Fruit fly (Drosophila melanogaster) whole organism, prepupa: ENCODE measurements around the gene Ankle2.

Source experiments
- CG15336 ChIP-seq: fragments of 200-800 bp; sonication (Bioruptor generic); IDR thresholded peaks from 2 replicates; pipeline ENCODE4 v1.3.6; 2022; ENCODE audit warnings: missing biosample characterization, missing genetic modification characterization
- CG6276 ChIP-seq: fragments of 200-800 bp; sonication (Bioruptor generic); optimal IDR thresholded peaks from 2 replicates; lab custom pipeline; 2017; ENCODE audit warnings: missing biosample characterization, mild to moderate bottlenecking, missing genetic modification characterization
- Eip93F ChIP-seq: fragments of 200-800 bp; sonication (Bioruptor generic); optimal IDR thresholded peaks from 2 replicates; lab custom pipeline; 2016; ENCODE audit warnings: missing biosample characterization, mild to moderate bottlenecking, missing genetic modification characterization
- Hr38 ChIP-seq: sonication (Bioruptor generic); optimal IDR thresholded peaks from 2 replicates; lab custom pipeline; 2016; ENCODE audit warnings: missing biosample characterization, missing genetic modification characterization
- Hr4 ChIP-seq: fragments of 200-800 bp; sonication (Bioruptor generic); optimal IDR thresholded peaks from 3 replicates; lab custom pipeline; 2016; ENCODE audit warnings: missing biosample characterization, missing genetic modification characterization
- Met ChIP-seq: fragments of 200-800 bp; sonication (Bioruptor generic); optimal IDR thresholded peaks from 3 replicates; lab custom pipeline; 2016; ENCODE audit warnings: missing biosample characterization, missing genetic modification characterization
- OdsH ChIP-seq: fragments of 200-800 bp; sonication (Bioruptor generic); optimal IDR thresholded peaks from 3 replicates; lab custom pipeline; 2016; ENCODE audit warnings: missing biosample characterization, missing genetic modification characterization
- acj6 ChIP-seq: fragments of 200-800 bp; sonication (Bioruptor generic); optimal IDR thresholded peaks from 3 replicates; lab custom pipeline; 2016; ENCODE audit warnings: missing biosample characterization, missing genetic modification characterization
- lz ChIP-seq: fragments of 200-800 bp; sonication (Bioruptor generic); optimal IDR thresholded peaks from 3 replicates; lab custom pipeline; 2016; ENCODE audit warnings: missing biosample characterization, missing genetic modification characterization
- net ChIP-seq: fragments of 200-800 bp; sonication (Bioruptor generic); optimal IDR thresholded peaks from 3 replicates; lab custom pipeline; 2016; ENCODE audit warnings: missing biosample characterization, missing genetic modification characterization

- TF ChIP-seq net (GFP tag; lab: Kevin White, UChicago) (peak; percentile 46), lz (GFP tag; lab: Kevin White, UChicago) (peak; percentile 50), acj6 (peak; percentile 74), Hr38 (GFP tag; lab: Kevin White, UChicago) (no peak), OdsH (GFP tag; lab: Kevin White, UChicago) (peak; percentile 73), Hr4 (GFP tag; lab: Kevin White, UChicago) (peak; percentile 37), Met (GFP tag; lab: Kevin White, UChicago) (peak; percentile 57), Eip93F (peak; percentile 61), CG15336 (peak; percentile 71), CG6276 (GFP tag; lab: Kevin White, UChicago) (peak; percentile 59)
Measured at dm6 chrX:17562585-17562984, 16.4 kb downstream of the Ankle2 start.
